Worm (Caenorhabditis elegans) whole organism, L2 larva: ENCODE data around the gene K06A1.2.

Experiments used
- crh-2 ChIP-seq: sonication (generic microtip); optimal IDR thresholded peaks from 2 replicates; lab custom pipeline; 2017; ENCODE audit warnings: missing biosample characterization, missing genetic modification characterization
- ztf-4 ChIP-seq: fragments of 150-350 bp; optimal IDR thresholded peaks from 2 replicates; lab custom pipeline; 2014; ENCODE audit warnings: missing biosample characterization, missing genetic modification characterization

DNA sequence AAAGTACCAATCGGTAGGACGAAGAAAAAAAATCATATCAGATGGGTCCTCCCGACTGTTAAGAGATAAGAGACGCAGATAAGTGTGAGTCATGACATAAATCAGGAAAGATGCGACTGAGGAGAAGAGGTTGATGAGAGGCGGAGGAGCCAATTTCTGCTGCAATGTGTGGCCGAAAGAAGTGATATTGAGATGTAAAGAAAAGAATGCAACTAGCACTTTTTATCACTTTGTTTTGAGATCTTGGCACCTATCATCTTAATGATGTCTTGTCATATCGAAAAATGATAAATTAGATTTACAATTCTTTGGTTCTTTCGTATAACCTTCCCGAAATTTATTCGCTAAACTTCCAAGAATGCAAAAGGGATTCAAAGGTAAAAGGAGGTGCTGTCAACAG is 38.3 kb downstream of the K06A1.2 start, which contains the start of gene del-10:
- TF ChIP-seq crh-2 (no peak), ztf-4 (tag; lab: Kevin White, UChicago) (no peak)
